Worm (Caenorhabditis elegans) whole organism, L1 larva: ENCODE data around the gene Y41G9A.17.

ENCODE experiments used
- Y116A8C.19 ChIP-seq: sonication (generic microtip); optimal IDR thresholded peaks from 2 replicates; lab custom pipeline; 2016; ENCODE audit warnings: missing compliant biosample characterization, missing genetic modification characterization, borderline replicate concordance
- alr-1 ChIP-seq: fragments of 200-800 bp; sonication (Bioruptor generic); optimal IDR thresholded peaks from 2 replicates; lab custom pipeline; 2018; ENCODE audit warnings: borderline replicate concordance, mild to moderate bottlenecking, missing genetic modification characterization, missing compliant biosample characterization
- ama-1 ChIP-seq: fragments of 150-350 bp; optimal IDR thresholded peaks from 2 replicates; lab custom pipeline; 2014
- blmp-1 ChIP-seq: fragments of 150-350 bp; optimal IDR thresholded peaks from 2 replicates; lab custom pipeline; 2014; ENCODE audit warnings: missing biosample characterization, missing genetic modification characterization
- ceh-63 ChIP-seq: fragments of 200-800 bp; sonication (Bioruptor generic); optimal IDR thresholded peaks from 2 replicates; lab custom pipeline; 2018; ENCODE audit warnings: mild to moderate bottlenecking, missing genetic modification characterization, missing compliant biosample characterization
- ceh-8 ChIP-seq: fragments of 200-800 bp; sonication (Bioruptor generic); optimal IDR thresholded peaks from 2 replicates; lab custom pipeline; 2018; ENCODE audit warnings: mild to moderate bottlenecking, missing genetic modification characterization, moderate library complexity, missing compliant biosample characterization
- ces-1 ChIP-seq: fragments of 150-350 bp; optimal IDR thresholded peaks from 2 replicates; lab custom pipeline; 2014; ENCODE audit warnings: missing biosample characterization, missing genetic modification reagents, missing genetic modification characterization
- dsc-1 ChIP-seq: sonication (generic microtip); optimal IDR thresholded peaks from 2 replicates; lab custom pipeline; 2016; ENCODE audit warnings: mild to moderate bottlenecking, missing genetic modification characterization, missing compliant biosample characterization
- efl-1 ChIP-seq, 4 experiments: fragments of 150-350 bp; optimal IDR thresholded peaks in 3 of 4; peaks in 1 of 4; 1 replicate in 1 of 4; 2 replicates in 3 of 4; lab custom pipeline; 2014; ENCODE audit warnings: missing biosample characterization in 2 of 4, missing genetic modification characterization in 2 of 4, missing genetic modification reagents in 2 of 4
- efl-3 ChIP-seq: fragments of 200-800 bp; sonication (Bioruptor generic); optimal IDR thresholded peaks from 2 replicates; lab custom pipeline; 2018; ENCODE audit warnings: mild to moderate bottlenecking, missing genetic modification characterization, missing compliant biosample characterization
- egl-27 ChIP-seq, 2 experiments: fragments of 150-350 bp in 1 of 2; sonication (generic microtip); optimal IDR thresholded peaks; 3 replicates each; lab custom pipeline; 2017 to 2018; ENCODE audit warnings: missing biosample characterization in 2 of 2, missing genetic modification characterization in 2 of 2, missing genetic modification reagents in 2 of 2
- ets-5 ChIP-seq: fragments of 200-800 bp; sonication (Bioruptor generic); IDR thresholded peaks from 2 replicates; pipeline ENCODE4 v1.3.6; 2022; ENCODE audit warnings: missing genetic modification characterization, missing compliant biosample characterization
- fkh-10 ChIP-seq: sonication (generic microtip); optimal IDR thresholded peaks from 2 replicates; lab custom pipeline; 2017; ENCODE audit warnings: missing biosample characterization, missing genetic modification reagents, missing genetic modification characterization
- fkh-8 ChIP-seq: sonication (generic microtip); optimal IDR thresholded peaks from 2 replicates; lab custom pipeline; 2016; ENCODE audit warnings: mild to moderate bottlenecking, missing genetic modification characterization, missing compliant biosample characterization
- hlh-17 ChIP-seq: fragments of 200-800 bp; sonication (Bioruptor generic); optimal IDR thresholded peaks from 2 replicates; lab custom pipeline; 2018; ENCODE audit warnings: missing genetic modification characterization, mild to moderate bottlenecking, missing compliant biosample characterization, moderate library complexity, borderline replicate concordance
- hpl-2 ChIP-seq: fragments of 150-350 bp; optimal IDR thresholded peaks from 2 replicates; lab custom pipeline; 2014; ENCODE audit warnings: missing biosample characterization, missing genetic modification reagents, missing genetic modification characterization
- irx-1 ChIP-seq: sonication (generic microtip); optimal IDR thresholded peaks from 2 replicates; lab custom pipeline; 2016; ENCODE audit warnings: missing genetic modification characterization, missing compliant biosample characterization
- lin-13 ChIP-seq: fragments of 150-350 bp; optimal IDR thresholded peaks from 2 replicates; lab custom pipeline; 2014; ENCODE audit warnings: missing biosample characterization, missing genetic modification reagents, missing genetic modification characterization
- lin-14 ChIP-seq: fragments of 200-800 bp; sonication (Bioruptor generic); optimal IDR thresholded peaks from 2 replicates; lab custom pipeline; 2018; ENCODE audit warnings: mild to moderate bottlenecking, missing genetic modification characterization, moderate library complexity, missing compliant biosample characterization
- lin-15B ChIP-seq: fragments of 150-350 bp; sonication (generic microtip); optimal IDR thresholded peaks from 3 replicates; lab custom pipeline; 2014; ENCODE audit warnings: missing biosample characterization, missing genetic modification characterization
- lin-35 ChIP-seq, 2 experiments: fragments of 150-350 bp; optimal IDR thresholded peaks; 2 replicates each; lab custom pipeline; 2014; ENCODE audit warnings: missing biosample characterization in 2 of 2, missing genetic modification characterization in 2 of 2, missing genetic modification reagents in 2 of 2
- lir-3 ChIP-seq: sonication (generic microtip); optimal IDR thresholded peaks from 2 replicates; lab custom pipeline; 2016; ENCODE audit warnings: mild to moderate bottlenecking, missing genetic modification characterization, moderate library complexity, missing compliant biosample characterization; ENCODE audit not compliant: poor library complexity
- lsy-2 ChIP-seq, 2 experiments: fragments of 150-350 bp; optimal IDR thresholded peaks; 2 replicates each; lab custom pipeline; 2014; ENCODE audit warnings: missing biosample characterization in 2 of 2, missing genetic modification characterization in 2 of 2
- mab-9 ChIP-seq: fragments of 200-800 bp; sonication (Bioruptor generic); IDR thresholded peaks from 2 replicates; pipeline ENCODE4 v1.3.6; 2022; ENCODE audit warnings: missing genetic modification reagents, missing genetic modification characterization, missing compliant biosample characterization
- mef-2 ChIP-seq: fragments of 150-350 bp; optimal IDR thresholded peaks from 2 replicates; lab custom pipeline; 2014; ENCODE audit warnings: missing biosample characterization, missing genetic modification characterization
- nhr-11 ChIP-seq: fragments of 150-350 bp; optimal IDR thresholded peaks from 2 replicates; lab custom pipeline; 2014; ENCODE audit warnings: missing biosample characterization, missing genetic modification characterization
- nhr-20 ChIP-seq: sonication (generic microtip); optimal IDR thresholded peaks from 2 replicates; lab custom pipeline; 2016; ENCODE audit warnings: mild to moderate bottlenecking, missing genetic modification characterization, missing compliant biosample characterization
- nhr-28 ChIP-seq: fragments of 150-350 bp; optimal IDR thresholded peaks from 2 replicates; lab custom pipeline; 2014; ENCODE audit warnings: missing biosample characterization, missing genetic modification characterization
- nhr-71 ChIP-seq: sonication (generic microtip); optimal IDR thresholded peaks from 2 replicates; lab custom pipeline; 2016; ENCODE audit warnings: mild to moderate bottlenecking, missing genetic modification characterization, moderate library complexity, missing compliant biosample characterization
- pag-3 ChIP-seq: sonication (generic microtip); optimal IDR thresholded peaks from 2 replicates; lab custom pipeline; 2017; ENCODE audit warnings: missing genetic modification characterization, mild to moderate bottlenecking, missing compliant biosample characterization, antibody characterized with exemption, borderline replicate concordance; ENCODE audit not compliant: insufficient read depth
- pqm-1 ChIP-seq: sonication (generic microtip); optimal IDR thresholded peaks from 3 replicates; lab custom pipeline; 2017; ENCODE audit warnings: missing biosample characterization, missing genetic modification characterization
- rnt-1 ChIP-seq: sonication (generic microtip); optimal IDR thresholded peaks from 2 replicates; lab custom pipeline; 2016; ENCODE audit warnings: mild to moderate bottlenecking, missing genetic modification characterization, moderate library complexity, missing compliant biosample characterization
- skn-1 ChIP-seq: fragments of 150-350 bp; optimal IDR thresholded peaks from 2 replicates; lab custom pipeline; 2014; ENCODE audit warnings: missing biosample characterization, missing genetic modification characterization
- snpc-4 ChIP-seq: fragments of 150-350 bp; optimal IDR thresholded peaks from 2 replicates; lab custom pipeline; 2014; ENCODE audit warnings: missing biosample characterization, missing genetic modification characterization
- sox-4 ChIP-seq: sonication (generic microtip); optimal IDR thresholded peaks from 2 replicates; lab custom pipeline; 2016; ENCODE audit warnings: missing genetic modification characterization, missing compliant biosample characterization
- sptf-1 ChIP-seq: fragments of 150-350 bp; optimal IDR thresholded peaks from 2 replicates; lab custom pipeline; 2014; ENCODE audit warnings: missing biosample characterization, missing genetic modification characterization
- sup-37 ChIP-seq: fragments of 200-800 bp; sonication (Bioruptor generic); optimal IDR thresholded peaks from 2 replicates; lab custom pipeline; 2018; ENCODE audit warnings: mild to moderate bottlenecking, missing genetic modification characterization, missing compliant biosample characterization
- tbx-2 ChIP-seq: sonication (generic microtip); optimal IDR thresholded peaks from 2 replicates; lab custom pipeline; 2016; ENCODE audit warnings: missing genetic modification characterization, missing compliant biosample characterization
- tlp-1 ChIP-seq: fragments of 150-350 bp; optimal IDR thresholded peaks from 2 replicates; lab custom pipeline; 2014; ENCODE audit warnings: missing biosample characterization, missing genetic modification characterization
- unc-62 ChIP-seq: fragments of 150-350 bp; optimal IDR thresholded peaks from 2 replicates; lab custom pipeline; 2014; ENCODE audit warnings: missing biosample characterization, missing genetic modification reagents, missing genetic modification characterization
- vab-15 ChIP-seq: sonication (generic microtip); optimal IDR thresholded peaks from 2 replicates; lab custom pipeline; 2017; ENCODE audit warnings: missing genotype, mild to moderate bottlenecking, missing genetic modification characterization, missing compliant biosample characterization
- ztf-4 ChIP-seq: fragments of 150-350 bp; optimal IDR thresholded peaks from 2 replicates; lab custom pipeline; 2014; ENCODE audit warnings: missing biosample characterization, missing genetic modification characterization

Gene Y41G9A.17

DNA sequence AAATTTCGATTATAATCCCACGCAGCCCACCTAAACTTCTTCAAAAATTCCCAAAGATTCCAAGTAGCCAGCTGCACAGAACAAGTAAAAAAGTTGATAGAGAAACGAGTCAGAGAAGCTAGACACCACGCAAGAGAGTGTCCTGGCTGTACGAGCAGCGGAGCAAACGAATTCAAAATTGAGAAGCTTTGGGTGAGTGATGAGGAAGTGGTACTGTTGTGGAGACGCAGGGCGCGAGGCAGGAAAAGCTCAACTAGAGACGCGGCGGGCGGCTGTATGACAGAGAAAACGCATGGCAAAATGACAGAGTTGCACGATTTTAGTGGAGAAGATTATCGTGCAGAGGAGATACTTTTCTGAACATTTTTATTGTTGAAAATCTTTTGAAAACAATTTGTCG lies 49.7 kb upstream of the Y41G9A.17 start (continued):
- TF ChIP-seq sup-37 (GFP tag; lab: Kevin White, UChicago) (no peak), pqm-1 (no peak), egl-27 (tag; optimal IDR thresholded peaks at IDR 0.05; lab: Kevin White, UChicago) (no peak), tlp-1 (no peak), sox-4 (tag; lab: Kevin White, UChicago) (no peak), skn-1 (peak; percentile 43), ceh-63 (GFP tag; lab: Kevin White, UChicago) (no peak), tbx-2 (tag; lab: Kevin White, UChicago) (peak; percentile 47), lin-14 (GFP tag; lab: Kevin White, UChicago) (peak; percentile 86), snpc-4 (no peak), nhr-28 (no peak), nhr-11 (no peak), hpl-2 (GFP tag; lab: Kevin White, UChicago) (no peak), efl-1 (optimal IDR thresholded peaks at IDR 0.05; lab: Kevin White, UChicago) (peak; percentile 4 to 45), efl-1 (GFP tag; optimal IDR thresholded peaks at IDR 0.05 in 1 of 2; lab: Kevin White, UChicago) (peak in 1 of 2 experiments; percentile 40), vab-15 (tag; lab: Kevin White, UChicago) (no peak), Y116A8C.19 (tag; lab: Kevin White, UChicago) (no peak), dsc-1 (tag; lab: Kevin White, UChicago) (peak; percentile 26), lir-3 (tag; lab: Kevin White, UChicago) (no peak), alr-1 (tag; lab: Kevin White, UChicago) (no peak), ets-5 (no peak), rnt-1 (peak; percentile 76), ama-1 (no peak), nhr-71 (tag; lab: Kevin White, UChicago) (peak; percentile 72), mab-9 (GFP tag; lab: Robert Waterston, UW) (no peak), lsy-2 (tag; optimal IDR thresholded peaks at IDR 0.05; lab: Kevin White, UChicago) (peak in 1 of 2 experiments; percentile 57), nhr-20 (tag; lab: Kevin White, UChicago) (peak; percentile 20), ztf-4 (tag; lab: Kevin White, UChicago) (no peak), efl-3 (no peak), hlh-17 (GFP tag; lab: Kevin White, UChicago) (no peak), unc-62 (GFP tag; lab: Kevin White, UChicago) (no peak), lin-35 (GFP tag; optimal IDR thresholded peaks at IDR 0.05; lab: Kevin White, UChicago) (no peak), lin-15B (tag; lab: Kevin White, UChicago) (no peak), fkh-10 (GFP tag; lab: Kevin White, UChicago) (peak; percentile 62), blmp-1 (tag; lab: Kevin White, UChicago) (no peak), ces-1 (GFP tag; lab: Kevin White, UChicago) (no peak), sptf-1 (tag; lab: Kevin White, UChicago) (no peak), mef-2 (tag; lab: Kevin White, UChicago) (no peak), lin-13 (GFP tag; lab: Kevin White, UChicago) (no peak), pag-3 (no peak), irx-1 (tag; lab: Kevin White, UChicago) (no peak)

DNA sequence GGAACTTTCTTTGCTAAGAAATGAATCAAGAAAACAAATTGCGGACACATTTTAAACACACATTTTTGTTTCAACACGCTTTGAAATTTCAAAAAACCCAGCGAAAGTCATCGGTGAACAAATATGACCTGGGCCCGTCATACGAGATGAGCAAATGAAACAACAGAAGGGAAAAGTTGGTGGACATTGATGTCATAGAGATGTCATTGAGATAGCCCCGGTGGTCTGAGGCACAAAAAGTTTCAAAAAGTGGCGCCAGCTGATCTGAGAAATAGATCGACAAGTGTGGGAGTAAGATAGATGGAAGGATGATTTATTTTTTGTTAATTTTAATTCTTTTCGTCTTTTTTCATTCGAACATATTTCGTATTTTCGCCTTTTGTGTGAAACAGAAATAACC lies 49.1 kb upstream of the Y41G9A.17 start:
- TF ChIP-seq fkh-8 (tag; lab: Kevin White, UChicago): no peak
- TF ChIP-seq rnt-1: peak; percentile 68
- TF ChIP-seq nhr-11: no peak
- no peak for TF ChIP-seq skn-1
- no peak for TF ChIP-seq ceh-8 (GFP tag; lab: Kevin White, UChicago)
- TF ChIP-seq lin-14 (GFP tag; lab: Kevin White, UChicago): peak; percentile 20
- TF ChIP-seq efl-1 (optimal IDR thresholded peaks at IDR 0.05; lab: Kevin White, UChicago): no peak
- peak in 1 of 2 experiments; percentile 60 for TF ChIP-seq efl-1 (GFP tag; optimal IDR thresholded peaks at IDR 0.05 in 1 of 2; lab: Kevin White, UChicago)
